Worm (Caenorhabditis elegans): ENCODE data around the gene cysl-1.
A peak's percentile ranks its signal among the peaks of the same experiment; 100 is the strongest.

Gene cysl-1

ce11 chrX:9954483-9955041 lies at the start of gene cysl-1:
Gene cysl-1 (minus strand): TSS chrX:9954533.
- peak; percentile 47 for TF ChIP-seq unc-42 (tag; optimal IDR thresholded peaks at IDR 0.05)
- TF ChIP-seq sox-4 (tag; optimal IDR thresholded peaks at IDR 0.05) = no peak
- TF ChIP-seq fkh-10 (GFP tag; optimal IDR thresholded peaks at IDR 0.05) = no peak
- TF ChIP-seq ceh-45 (GFP tag; IDR thresholded peaks at IDR 0.05) = no peak
- peak; percentile 21 for TF ChIP-seq rnt-1 (tag; optimal IDR thresholded peaks at IDR 0.05)
- no peak for TF ChIP-seq che-1 (tag; optimal IDR thresholded peaks at IDR 0.05)
- TF ChIP-seq hlh-13 (GFP tag; optimal IDR thresholded peaks at IDR 0.05) = no peak
- TF ChIP-seq elt-2 (tag; optimal IDR thresholded peaks at IDR 0.05) = peak; percentile 29
- TF ChIP-seq unc-86 (tag; optimal IDR thresholded peaks at IDR 0.05) = no peak
- TF ChIP-seq nfya-1 (tag; optimal IDR thresholded peaks at IDR 0.05) = peak; percentile 9
- no peak for TF ChIP-seq ceh-24 (tag; optimal IDR thresholded peaks at IDR 0.05)

- TF ChIP-seq nhr-11 (tag; optimal IDR thresholded peaks at IDR 0.05) (no peak), syd-9 (tag; optimal IDR thresholded peaks at IDR 0.05) (no peak), ztf-16 (tag; optimal IDR thresholded peaks at IDR 0.05) (no peak), pat-9 (tag; optimal IDR thresholded peaks at IDR 0.05) (no peak), ceh-18 (tag; optimal IDR thresholded peaks at IDR 0.05) (no peak), ceh-34 (tag; optimal IDR thresholded peaks at IDR 0.05) (no peak), ceh-24 (tag; optimal IDR thresholded peaks at IDR 0.05) (no peak), ceh-9 (tag; optimal IDR thresholded peaks at IDR 0.05) (no peak), unc-42 (tag; optimal IDR thresholded peaks at IDR 0.05) (no peak), ref-2 (tag; optimal IDR thresholded peaks at IDR 0.05) (no peak), T23F11.4 (GFP tag; optimal IDR thresholded peaks at IDR 0.05) (no peak), ets-4 (tag; optimal IDR thresholded peaks at IDR 0.05) (no peak)
Measured at ce11 chrX:10000635-10001034, 46.3 kb upstream of the cysl-1 start, which contains the start of gene F19C6.2. Gene F19C6.2 (plus strand): TSS chrX:10000935.

- TF ChIP-seq ceh-9 (tag; optimal IDR thresholded peaks at IDR 0.05) = no peak
- no peak for TF ChIP-seq ref-2 (tag; optimal IDR thresholded peaks at IDR 0.05)
- peak; percentile 29 for TF ChIP-seq K09A11.1 (tag; optimal IDR thresholded peaks at IDR 0.05; ENCODE audit: insufficient read depth)
- peak; percentile 82 for TF ChIP-seq nfya-1 (tag; optimal IDR thresholded peaks at IDR 0.05)
- TF ChIP-seq eyg-1 (tag; optimal IDR thresholded peaks at IDR 0.05) = no peak
- TF ChIP-seq hlh-30 (tag; optimal IDR thresholded peaks at IDR 0.05; ENCODE audit: insufficient read depth) = peak; percentile 54
- TF ChIP-seq ceh-18 (tag; optimal IDR thresholded peaks at IDR 0.05) = no peak
- no peak for TF ChIP-seq ceh-14 (tag; optimal IDR thresholded peaks at IDR 0.05)
- TF ChIP-seq unc-3 (GFP tag; conservative IDR thresholded peaks at IDR 0.05) = 0 out of 2 replicates have a peak, but pooled peaks have one; percentile 7
- no peak for TF ChIP-seq unc-3 (tag; optimal IDR thresholded peaks at IDR 0.05)
- peak; percentile 1 for TF ChIP-seq pax-1 (tag; optimal IDR thresholded peaks at IDR 0.05)
- TF ChIP-seq C08G9.2 (tag; optimal IDR thresholded peaks at IDR 0.05) = no peak
- TF ChIP-seq ets-4 (tag; optimal IDR thresholded peaks at IDR 0.05) = no peak
- no peak for TF ChIP-seq ama-1 (optimal IDR thresholded peaks at IDR 0.05)
- TF ChIP-seq unc-55 (GFP tag; optimal IDR thresholded peaks at IDR 0.05) = peak; percentile 63
- no peak for TF ChIP-seq pqm-1 (tag; optimal IDR thresholded peaks at IDR 0.05)
- no peak for TF ChIP-seq dve-1 (tag; optimal IDR thresholded peaks at IDR 0.05)
- peak; percentile 26 for TF ChIP-seq hlh-8 (tag; optimal IDR thresholded peaks at IDR 0.05)
- no peak for TF ChIP-seq fkh-10 (GFP tag; optimal IDR thresholded peaks at IDR 0.05)
- TF ChIP-seq ceh-48 (tag; optimal IDR thresholded peaks at IDR 0.05) = peak; percentile 94
- peak; percentile 72 for TF ChIP-seq ceh-34 (tag; optimal IDR thresholded peaks at IDR 0.05)
- no peak for TF ChIP-seq mec-3 (tag; optimal IDR thresholded peaks at IDR 0.05; ENCODE audit: borderline replicate concordance)
- TF ChIP-seq hlh-13 (GFP tag; optimal IDR thresholded peaks at IDR 0.05) = no peak
- TF ChIP-seq elt-4 (tag; optimal IDR thresholded peaks at IDR 0.05) = no peak
- TF ChIP-seq rnt-1 (tag; optimal IDR thresholded peaks at IDR 0.05) = no peak
- peak; percentile 56 for TF ChIP-seq ceh-30 (tag; optimal IDR thresholded peaks at IDR 0.05)
- no peak for TF ChIP-seq ceh-22 (tag; optimal IDR thresholded peaks at IDR 0.05)
- TF ChIP-seq tbx-2 (tag; optimal IDR thresholded peaks at IDR 0.05) = peak; percentile 34
- peak; percentile 67 for TF ChIP-seq ztf-16 (tag; optimal IDR thresholded peaks at IDR 0.05)
- no peak for TF ChIP-seq hlh-6 (tag; optimal IDR thresholded peaks at IDR 0.05)
- peak; percentile 27 for TF ChIP-seq F13H6.1 (tag; optimal IDR thresholded peaks at IDR 0.05)
- TF ChIP-seq pros-1 (tag; optimal IDR thresholded peaks at IDR 0.05) = peak; percentile 51
- TF ChIP-seq zip-5 (tag; optimal IDR thresholded peaks at IDR 0.05) = no peak
- TF ChIP-seq sox-4 (tag; optimal IDR thresholded peaks at IDR 0.05) = peak; percentile 44
- no peak for TF ChIP-seq sdc-2 (tag; optimal IDR thresholded peaks at IDR 0.05)
- no peak for TF ChIP-seq ceh-19 (GFP tag; optimal IDR thresholded peaks at IDR 0.05)
- peak; percentile 11 for TF ChIP-seq pat-9 (tag; optimal IDR thresholded peaks at IDR 0.05)
Measured at ce11 chrX:9999599-10000201, 45.4 kb upstream of the cysl-1 start.

All from whole organism, late embryonic.